Worm (Caenorhabditis elegans): ENCODE results near the gene irk-1.

ce11 chrX:6825840-6826239 lies 47.9 kb upstream of the irk-1 start, which contains the start of gene F41B4.1:
- TF ChIP-seq ref-1 (GFP tag; conservative IDR thresholded peaks at IDR 0.05) (no peak), T22C8.4 (GFP tag; IDR thresholded peaks at IDR 0.05) (no peak), flt-1 (GFP tag; IDR thresholded peaks at IDR 0.05) (no peak), med-1 (GFP tag; optimal IDR thresholded peaks at IDR 0.05; ENCODE audit: insufficient read depth) (no peak), klf-2 (GFP tag; conservative IDR thresholded peaks at IDR 0.05) (no peak), ztf-23 (GFP tag; IDR thresholded peaks at IDR 0.05) (no peak), tab-1 (GFP tag; IDR thresholded peaks at IDR 0.05) (no peak)

Data from whole organism, midembryonic.